Worm (Caenorhabditis elegans) whole organism, early embryonic: Measurements from ENCODE around the gene F52D1.2.

Experiments used
- B0310.2 ChIP-seq: sonication (generic microtip); optimal IDR thresholded peaks from 2 replicates; lab custom pipeline; 2016; ENCODE audit warnings: mild to moderate bottlenecking, missing genetic modification characterization, missing compliant biosample characterization
- F13C5.2 ChIP-seq: sonication (generic microtip); optimal IDR thresholded peaks from 2 replicates; lab custom pipeline; 2017; ENCODE audit warnings: mild to moderate bottlenecking, missing genetic modification characterization, inconsistent platforms, missing compliant biosample characterization
- aly-1 ChIP-seq: sonication (generic microtip); optimal IDR thresholded peaks from 2 replicates; lab custom pipeline; 2016; ENCODE audit warnings: missing genetic modification characterization, missing compliant biosample characterization
- ama-1 ChIP-seq: fragments of 150-350 bp; optimal IDR thresholded peaks from 2 replicates; lab custom pipeline; 2014
- ceh-13 ChIP-seq: fragments of 200-800 bp; sonication (Bioruptor generic); optimal IDR thresholded peaks from 2 replicates; lab custom pipeline; 2018; ENCODE audit warnings: mild to moderate bottlenecking, missing genetic modification characterization, missing compliant biosample characterization
- ceh-36 ChIP-seq: sonication (generic microtip); optimal IDR thresholded peaks from 2 replicates; lab custom pipeline; 2016; ENCODE audit warnings: missing genetic modification characterization, inconsistent platforms, missing compliant biosample characterization
- ets-7 ChIP-seq: sonication (generic microtip); optimal IDR thresholded peaks from 2 replicates; lab custom pipeline; 2016; ENCODE audit warnings: missing genotype, missing genetic modification characterization, missing compliant biosample characterization
- flt-1 ChIP-seq: fragments of 200-800 bp; sonication (Bioruptor generic); IDR thresholded peaks from 2 replicates; pipeline ENCODE4 v1.3.6; 2022; ENCODE audit warnings: missing genetic modification characterization, missing compliant biosample characterization
- hmbx-1 ChIP-seq: sonication (generic microtip); optimal IDR thresholded peaks from 2 replicates; lab custom pipeline; 2016; ENCODE audit warnings: mild to moderate bottlenecking, missing genetic modification characterization, missing compliant biosample characterization
- hmg-4 ChIP-seq: fragments of 200-800 bp; sonication (Bioruptor generic); optimal IDR thresholded peaks from 2 replicates; lab custom pipeline; 2018; ENCODE audit warnings: mild to moderate bottlenecking, missing genetic modification characterization, missing compliant biosample characterization
- hnd-1 ChIP-seq: sonication (generic microtip); optimal IDR thresholded peaks from 2 replicates; lab custom pipeline; 2016; ENCODE audit warnings: missing genetic modification characterization, missing compliant biosample characterization
- pes-1 ChIP-seq: fragments of 200-800 bp; sonication (Bioruptor generic); IDR thresholded peaks from 2 replicates; pipeline ENCODE4 v1.3.6; 2022; ENCODE audit warnings: missing genetic modification reagents, missing genetic modification characterization, missing compliant biosample characterization
- scrt-1 ChIP-seq: fragments of 200-800 bp; sonication (Bioruptor generic); IDR thresholded peaks from 2 replicates; pipeline ENCODE4 v1.3.6; 2022; ENCODE audit warnings: missing genetic modification characterization, missing compliant biosample characterization
- sea-1 ChIP-seq: fragments of 200-800 bp; sonication (Bioruptor generic); conservative IDR thresholded peaks from 2 replicates; pipeline ENCODE4 v1.3.6; 2022; ENCODE audit warnings: missing genetic modification characterization, missing compliant biosample characterization
- tbx-11 ChIP-seq: fragments of 200-800 bp; sonication (Bioruptor generic); IDR thresholded peaks from 2 replicates; pipeline ENCODE4 v1.3.6; 2022; ENCODE audit warnings: missing genetic modification characterization, missing compliant biosample characterization
- tbx-37 ChIP-seq: fragments of 200-800 bp; sonication (Bioruptor generic); conservative IDR thresholded peaks from 2 replicates; pipeline ENCODE4 v1.3.6; 2022; ENCODE audit warnings: missing genetic modification reagents, missing genetic modification characterization, missing compliant biosample characterization
- tra-4 ChIP-seq: sonication (generic microtip); optimal IDR thresholded peaks from 2 replicates; lab custom pipeline; 2017; ENCODE audit warnings: missing genetic modification characterization, missing compliant biosample characterization

Gene F52D1.2

DNA sequence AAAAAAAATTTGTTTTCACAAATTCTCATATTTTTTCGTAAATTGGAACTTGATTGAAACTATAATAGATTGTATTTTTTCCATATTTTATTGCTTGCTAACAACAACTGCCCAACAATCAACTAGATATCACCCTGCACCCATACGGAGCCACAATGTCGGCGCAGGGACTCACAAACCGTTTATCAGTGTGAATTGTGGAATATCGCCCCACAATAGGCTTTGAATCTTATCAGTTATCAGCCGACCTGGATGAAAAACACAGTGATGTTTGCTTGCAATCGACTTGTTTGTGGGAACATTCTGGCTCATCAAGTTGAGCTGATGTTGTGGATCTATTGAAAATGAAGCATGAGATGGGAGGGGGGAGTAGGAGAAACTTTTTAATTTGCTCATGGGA is 11.0 kb downstream of the F52D1.2 start:
- no peak for TF ChIP-seq ceh-36
- no peak for TF ChIP-seq hmg-4 (GFP tag; lab: Kevin White, UChicago)
- no peak for TF ChIP-seq ets-7 (tag; lab: Kevin White, UChicago)
- TF ChIP-seq ama-1: no peak
- no peak for TF ChIP-seq tbx-37 (GFP tag; lab: Robert Waterston, UW)
- no peak for TF ChIP-seq aly-1 (tag; lab: Kevin White, UChicago)
- TF ChIP-seq hmbx-1 (tag; lab: Kevin White, UChicago): no peak
- TF ChIP-seq tbx-11: no peak
- no peak for TF ChIP-seq B0310.2 (tag; lab: Kevin White, UChicago)
- no peak for TF ChIP-seq scrt-1 (GFP tag; lab: Robert Waterston, UW)
- no peak for TF ChIP-seq ceh-13 (GFP tag; lab: Kevin White, UChicago)
- no peak for TF ChIP-seq sea-1 (GFP tag; lab: Robert Waterston, UW)
- no peak for TF ChIP-seq tra-4 (tag; lab: Kevin White, UChicago)
- no peak for TF ChIP-seq pes-1 (GFP tag; lab: Robert Waterston, UW)
- TF ChIP-seq hnd-1 (tag; lab: Kevin White, UChicago): no peak
- TF ChIP-seq F13C5.2 (tag; lab: Kevin White, UChicago): no peak
- TF ChIP-seq flt-1: no peak

DNA sequence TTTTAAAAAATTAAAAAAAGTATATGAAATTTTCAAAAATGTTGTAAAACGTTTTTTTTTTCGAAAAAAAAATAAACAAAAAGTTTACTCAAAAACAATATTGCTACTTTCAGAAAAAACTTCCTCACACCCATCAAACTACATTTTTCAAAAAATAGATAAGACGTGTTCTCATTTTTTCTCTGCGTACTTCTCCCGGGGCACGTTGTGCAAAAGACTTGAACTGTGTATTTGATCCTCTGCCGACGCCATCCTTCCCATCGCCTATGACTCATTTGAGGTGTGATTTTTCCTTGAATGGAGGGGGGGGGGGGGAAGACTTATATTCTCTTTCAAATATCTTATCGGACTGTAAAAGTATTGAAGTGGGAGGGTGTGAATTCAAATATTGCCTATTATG is 11.6 kb downstream of the F52D1.2 start:
- TF ChIP-seq pes-1 (GFP tag; lab: Robert Waterston, UW) (no peak), B0310.2 (tag; lab: Kevin White, UChicago) (no peak), scrt-1 (GFP tag; lab: Robert Waterston, UW) (no peak), hnd-1 (tag; lab: Kevin White, UChicago) (no peak), ceh-36 (no peak), sea-1 (GFP tag; lab: Robert Waterston, UW) (no peak), tbx-11 (no peak), hmg-4 (GFP tag; lab: Kevin White, UChicago) (no peak), tbx-37 (GFP tag; lab: Robert Waterston, UW) (no peak), hmbx-1 (tag; lab: Kevin White, UChicago) (no peak), F13C5.2 (tag; lab: Kevin White, UChicago) (no peak), flt-1 (no peak), ets-7 (tag; lab: Kevin White, UChicago) (no peak), tra-4 (tag; lab: Kevin White, UChicago) (no peak), aly-1 (tag; lab: Kevin White, UChicago) (no peak), ceh-13 (GFP tag; lab: Kevin White, UChicago) (no peak), ama-1 (no peak)

DNA sequence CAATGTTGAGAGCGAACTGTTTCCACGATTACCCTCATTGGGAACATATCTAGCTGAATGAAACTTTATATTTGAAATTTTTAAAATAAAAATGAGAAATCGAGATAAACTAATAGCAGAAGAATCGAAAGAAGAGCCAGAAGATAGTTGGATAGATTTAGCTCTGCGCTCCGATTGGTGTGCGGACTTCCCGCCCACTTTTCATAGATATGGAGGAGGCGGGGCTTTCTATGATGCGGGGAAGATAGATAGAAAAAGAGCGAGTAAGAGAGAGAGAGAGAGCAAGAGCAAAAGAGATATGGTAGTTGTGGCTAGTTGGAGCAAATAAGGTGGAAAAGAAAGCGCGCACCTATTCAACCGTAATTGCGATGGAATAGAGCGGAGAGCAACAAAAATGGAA is 16.3 kb downstream of the F52D1.2 start, which contains the start of gene dve-1:
TSS of gene dve-1 (minus strand) at position 66 of the 400 bp plus-strand sequence.
- TF ChIP-seq ama-1 (no peak), ceh-13 (GFP tag; lab: Kevin White, UChicago) (no peak), hmg-4 (GFP tag; lab: Kevin White, UChicago) (no peak), hmbx-1 (tag; lab: Kevin White, UChicago) (no peak), ceh-36 (no peak), tbx-11 (no peak), sea-1 (GFP tag; lab: Robert Waterston, UW) (no peak), scrt-1 (GFP tag; lab: Robert Waterston, UW) (no peak), F13C5.2 (tag; lab: Kevin White, UChicago) (no peak), pes-1 (GFP tag; lab: Robert Waterston, UW) (no peak), tbx-37 (GFP tag; lab: Robert Waterston, UW) (no peak), aly-1 (tag; lab: Kevin White, UChicago) (no peak)

ce11 chrX:433029-433693 is 16.9 kb downstream of the F52D1.2 start:
- TF ChIP-seq tbx-37 (GFP tag; lab: Robert Waterston, UW) (no peak), ets-7 (tag; lab: Kevin White, UChicago) (no peak), ceh-36 (no peak), scrt-1 (GFP tag; lab: Robert Waterston, UW) (no peak), tbx-11 (no peak), B0310.2 (tag; lab: Kevin White, UChicago) (no peak), ceh-13 (GFP tag; lab: Kevin White, UChicago) (no peak), pes-1 (GFP tag; lab: Robert Waterston, UW) (no peak), hnd-1 (tag; lab: Kevin White, UChicago) (no peak), tra-4 (tag; lab: Kevin White, UChicago) (no peak), aly-1 (tag; lab: Kevin White, UChicago) (no peak), ama-1 (no peak), F13C5.2 (tag; lab: Kevin White, UChicago) (no peak), hmbx-1 (tag; lab: Kevin White, UChicago) (no peak)

- TF ChIP-seq B0310.2 (tag; lab: Kevin White, UChicago): no peak
- TF ChIP-seq ceh-13 (GFP tag; lab: Kevin White, UChicago): no peak
- TF ChIP-seq hnd-1 (tag; lab: Kevin White, UChicago): no peak
- peak; percentile 13 for TF ChIP-seq hmg-4 (GFP tag; lab: Kevin White, UChicago)
- no peak for TF ChIP-seq pes-1 (GFP tag; lab: Robert Waterston, UW)
- TF ChIP-seq ama-1: no peak
Measured at ce11 chrX:431596-431995, 18.4 kb downstream of the F52D1.2 start.

ce11 chrX:425535-425934 is 24.5 kb downstream of the F52D1.2 start, which contains the start of gene ZK1193.2:
ZK1193.2 (minus strand) TSS chrX:425635.
- TF ChIP-seq ceh-13 (GFP tag; lab: Kevin White, UChicago) (no peak), aly-1 (tag; lab: Kevin White, UChicago) (no peak), hnd-1 (tag; lab: Kevin White, UChicago) (no peak), scrt-1 (GFP tag; lab: Robert Waterston, UW) (no peak), B0310.2 (tag; lab: Kevin White, UChicago) (no peak), tbx-37 (GFP tag; lab: Robert Waterston, UW) (no peak), tbx-11 (no peak), pes-1 (GFP tag; lab: Robert Waterston, UW) (no peak), ceh-36 (no peak), tra-4 (tag; lab: Kevin White, UChicago) (no peak), sea-1 (GFP tag; lab: Robert Waterston, UW) (no peak), ets-7 (tag; lab: Kevin White, UChicago) (no peak), hmg-4 (GFP tag; lab: Kevin White, UChicago) (no peak), F13C5.2 (tag; lab: Kevin White, UChicago) (no peak), flt-1 (no peak)
